Fruit fly (Drosophila melanogaster) whole organism, prepupa: ENCODE data around the gene S-Lap1.

Source experiments
- Blimp-1 ChIP-seq: fragments of 200-800 bp; sonication (Bioruptor generic); optimal IDR thresholded peaks from 3 replicates; lab custom pipeline; 2017; ENCODE audit warnings: missing biosample characterization, missing genetic modification characterization, mild to moderate bottlenecking, moderate library complexity, missing genetic modification reagents
- CG10631 ChIP-seq: fragments of 200-800 bp; sonication (Bioruptor generic); optimal IDR thresholded peaks from 2 replicates; lab custom pipeline; 2016; ENCODE audit warnings: missing biosample characterization, missing genetic modification characterization
- CG10669 ChIP-seq: fragments of 200-800 bp; sonication (Bioruptor generic); optimal IDR thresholded peaks from 3 replicates; lab custom pipeline; 2018; ENCODE audit warnings: missing biosample characterization, mild to moderate bottlenecking, missing genetic modification characterization, moderate library complexity
- CG11294 ChIP-seq: fragments of 200-800 bp; sonication (Bioruptor generic); IDR thresholded peaks from 2 replicates; pipeline ENCODE4 v1.3.6; 2022; ENCODE audit warnings: missing biosample characterization, missing genetic modification characterization
- CG11902 ChIP-seq: fragments of 200-800 bp; sonication (Bioruptor generic); optimal IDR thresholded peaks from 3 replicates; lab custom pipeline; 2016; ENCODE audit warnings: missing biosample characterization, missing genetic modification characterization
- CG15336 ChIP-seq: fragments of 200-800 bp; sonication (Bioruptor generic); IDR thresholded peaks from 2 replicates; pipeline ENCODE4 v1.3.6; 2022; ENCODE audit warnings: missing biosample characterization, missing genetic modification characterization
- CG1621 ChIP-seq: fragments of 200-800 bp; sonication (Bioruptor generic); optimal IDR thresholded peaks from 3 replicates; lab custom pipeline; 2018; ENCODE audit warnings: missing biosample characterization, mild to moderate bottlenecking, missing genetic modification characterization
- CG16779 ChIP-seq: fragments of 200-800 bp; sonication (Bioruptor generic); optimal IDR thresholded peaks from 3 replicates; lab custom pipeline; 2017; ENCODE audit warnings: missing biosample characterization, mild to moderate bottlenecking, missing genetic modification characterization
- CG34406 ChIP-seq: fragments of 200-800 bp; sonication (Bioruptor generic); optimal IDR thresholded peaks from 3 replicates; lab custom pipeline; 2016; ENCODE audit warnings: missing biosample characterization, missing genetic modification characterization
- CG3919 ChIP-seq: fragments of 200-800 bp; sonication (Bioruptor generic); optimal IDR thresholded peaks from 3 replicates; lab custom pipeline; 2016; ENCODE audit warnings: missing biosample characterization, missing genetic modification characterization
- CG4318 ChIP-seq: fragments of 200-800 bp; sonication (Bioruptor generic); optimal IDR thresholded peaks from 3 replicates; lab custom pipeline; 2017; ENCODE audit warnings: missing biosample characterization, mild to moderate bottlenecking, missing genetic modification characterization
- CG6276 ChIP-seq: fragments of 200-800 bp; sonication (Bioruptor generic); optimal IDR thresholded peaks from 2 replicates; lab custom pipeline; 2017; ENCODE audit warnings: missing biosample characterization, mild to moderate bottlenecking, missing genetic modification characterization
- CG6808 ChIP-seq: fragments of 200-800 bp; sonication (Bioruptor generic); optimal IDR thresholded peaks from 3 replicates; lab custom pipeline; 2017; ENCODE audit warnings: missing biosample characterization, missing genetic modification characterization, mild to moderate bottlenecking, moderate library complexity, missing genetic modification reagents
- CG6854 ChIP-seq: fragments of 200-800 bp; sonication (Bioruptor generic); optimal IDR thresholded peaks from 2 replicates; lab custom pipeline; 2017; ENCODE audit warnings: missing biosample characterization, mild to moderate bottlenecking, missing genetic modification characterization
- CG8319 ChIP-seq: fragments of 200-800 bp; sonication (Bioruptor generic); optimal IDR thresholded peaks from 3 replicates; lab custom pipeline; 2016; ENCODE audit warnings: missing biosample characterization, missing genetic modification characterization
- CG8632 ChIP-seq: fragments of 200-800 bp; sonication (Bioruptor generic); optimal IDR thresholded peaks from 3 replicates; lab custom pipeline; 2016; ENCODE audit warnings: missing biosample characterization, missing genetic modification characterization
- CG9139 ChIP-seq: fragments of 200-800 bp; sonication (Bioruptor generic); optimal IDR thresholded peaks from 3 replicates; lab custom pipeline; 2017; ENCODE audit warnings: missing biosample characterization, mild to moderate bottlenecking, missing genetic modification characterization
- Eip75B ChIP-seq: fragments of 200-800 bp; sonication (Bioruptor generic); optimal IDR thresholded peaks from 3 replicates; lab custom pipeline; 2016; ENCODE audit warnings: missing biosample characterization, missing genetic modification characterization
- Eip78C ChIP-seq: fragments of 200-800 bp; sonication (Bioruptor generic); peaks from one replicate; lab custom pipeline; 2016; ENCODE audit warnings: missing biosample characterization, missing genetic modification characterization
- Eip93F ChIP-seq: fragments of 200-800 bp; sonication (Bioruptor generic); optimal IDR thresholded peaks from 2 replicates; lab custom pipeline; 2016; ENCODE audit warnings: missing biosample characterization, mild to moderate bottlenecking, missing genetic modification characterization
- Ets21C ChIP-seq: fragments of 200-800 bp; sonication (Bioruptor generic); optimal IDR thresholded peaks from 3 replicates; lab custom pipeline; 2016; ENCODE audit warnings: missing biosample characterization, missing genetic modification characterization
- Hr38 ChIP-seq: sonication (Bioruptor generic); optimal IDR thresholded peaks from 2 replicates; lab custom pipeline; 2016; ENCODE audit warnings: missing biosample characterization, missing genetic modification characterization
- Hr39 ChIP-seq: fragments of 200-800 bp; sonication (Bioruptor generic); optimal IDR thresholded peaks from 2 replicates; lab custom pipeline; 2016; ENCODE audit warnings: missing biosample characterization, missing genetic modification characterization
- Hr4 ChIP-seq: fragments of 200-800 bp; sonication (Bioruptor generic); optimal IDR thresholded peaks from 3 replicates; lab custom pipeline; 2016; ENCODE audit warnings: missing biosample characterization, missing genetic modification characterization
- Lpt ChIP-seq: fragments of 200-800 bp; sonication (Bioruptor generic); optimal IDR thresholded peaks from 3 replicates; lab custom pipeline; 2016; ENCODE audit warnings: missing biosample characterization, missing genetic modification characterization
- Met ChIP-seq: fragments of 200-800 bp; sonication (Bioruptor generic); optimal IDR thresholded peaks from 3 replicates; lab custom pipeline; 2016; ENCODE audit warnings: missing biosample characterization, missing genetic modification characterization
- OdsH ChIP-seq: fragments of 200-800 bp; sonication (Bioruptor generic); optimal IDR thresholded peaks from 3 replicates; lab custom pipeline; 2016; ENCODE audit warnings: missing biosample characterization, missing genetic modification characterization
- Sox14 ChIP-seq: fragments of 200-800 bp; sonication (Bioruptor generic); optimal IDR thresholded peaks from 3 replicates; lab custom pipeline; 2016; ENCODE audit warnings: missing biosample characterization, missing genetic modification characterization
- Sox15 ChIP-seq: fragments of 200-800 bp; sonication (Bioruptor generic); optimal IDR thresholded peaks from 3 replicates; lab custom pipeline; 2016; ENCODE audit warnings: missing biosample characterization, missing genetic modification characterization
- achi ChIP-seq: fragments of 200-800 bp; sonication (Bioruptor generic); optimal IDR thresholded peaks from 3 replicates; lab custom pipeline; 2016; ENCODE audit warnings: missing biosample characterization, missing genetic modification characterization
- cyc ChIP-seq: fragments of 200-800 bp; sonication (Bioruptor generic); optimal IDR thresholded peaks from 3 replicates; lab custom pipeline; 2016; ENCODE audit warnings: missing biosample characterization, missing genetic modification characterization
- dac ChIP-seq: fragments of 200-800 bp; sonication (Bioruptor generic); optimal IDR thresholded peaks from 2 replicates; lab custom pipeline; 2017; ENCODE audit warnings: missing biosample characterization, mild to moderate bottlenecking, missing genetic modification characterization
- dsx ChIP-seq: fragments of 200-800 bp; optimal IDR thresholded peaks from 3 replicates; lab custom pipeline; 2019; ENCODE audit warnings: missing biosample characterization, mild to moderate bottlenecking, missing genetic modification characterization, moderate library complexity; ENCODE audit not compliant: poor library complexity, severe bottlenecking
- eg ChIP-seq: fragments of 200-800 bp; sonication (Bioruptor generic); IDR thresholded peaks from 3 replicates; pipeline ENCODE4 v1.3.6; 2022; ENCODE audit warnings: missing biosample characterization, missing genetic modification characterization
- fd59A ChIP-seq: fragments of 200-800 bp; sonication (Bioruptor generic); optimal IDR thresholded peaks from 2 replicates; lab custom pipeline; 2017; ENCODE audit warnings: missing biosample characterization, mild to moderate bottlenecking, missing genetic modification characterization, missing genetic modification reagents
- net ChIP-seq: fragments of 200-800 bp; sonication (Bioruptor generic); optimal IDR thresholded peaks from 3 replicates; lab custom pipeline; 2016; ENCODE audit warnings: missing biosample characterization, missing genetic modification characterization
- pdm3 ChIP-seq: fragments of 200-800 bp; sonication (Bioruptor generic); optimal IDR thresholded peaks from 3 replicates; lab custom pipeline; 2016; ENCODE audit warnings: missing biosample characterization, missing genetic modification characterization
- salr ChIP-seq, 2 experiments: fragments of 200-800 bp; sonication (Bioruptor generic); optimal IDR thresholded peaks; 3 replicates each; lab custom pipeline; 2016 to 2018; ENCODE audit warnings: missing biosample characterization in 2 of 2, missing genetic modification characterization in 2 of 2, mild to moderate bottlenecking in 1 of 2
- spab ChIP-seq: fragments of 200-800 bp; sonication (Bioruptor generic); optimal IDR thresholded peaks from 2 replicates; lab custom pipeline; 2017; ENCODE audit warnings: missing biosample characterization, mild to moderate bottlenecking, missing genetic modification characterization, missing genetic modification reagents
- svp ChIP-seq: fragments of 200-800 bp; sonication (Bioruptor generic); peaks from one replicate; lab custom pipeline; 2016; ENCODE audit warnings: missing biosample characterization, missing genetic modification characterization
- topi ChIP-seq: fragments of 200-800 bp; sonication (Bioruptor generic); optimal IDR thresholded peaks from 3 replicates; lab custom pipeline; 2016; ENCODE audit warnings: missing biosample characterization, missing genetic modification characterization
- vri ChIP-seq: fragments of 200-800 bp; sonication (Bioruptor generic); optimal IDR thresholded peaks from 3 replicates; lab custom pipeline; 2016; ENCODE audit warnings: missing biosample characterization, mild to moderate bottlenecking, missing genetic modification characterization

S-Lap1 gene

dm6 chr3L:8641049-8641448 lies 24.0 kb downstream of the S-Lap1 start (continued):
- TF ChIP-seq CG3919 (GFP tag; lab: Kevin White, UChicago) (peak; percentile 36), OdsH (GFP tag; lab: Kevin White, UChicago) (peak; percentile 40), CG6854 (GFP tag; lab: Kevin White, UChicago) (no peak), Sox15 (no peak), salr (GFP tag; optimal IDR thresholded peaks at IDR 0.05; lab: Kevin White, UChicago) (no peak), CG11902 (GFP tag; lab: Kevin White, UChicago) (no peak), CG6276 (no peak), svp (peak; percentile 56), cyc (no peak), CG11294 (GFP tag; lab: Robert Waterston, UW) (no peak), eg (GFP tag; lab: Robert Waterston, UW) (peak; percentile 42; the same call in 2 of the 3 replicates), Ets21C (GFP tag; lab: Kevin White, UChicago) (no peak), CG15336 (GFP tag; lab: Robert Waterston, UW) (peak; percentile 59), Hr38 (GFP tag; lab: Kevin White, UChicago) (no peak), topi (no peak), Sox14 (GFP tag; lab: Kevin White, UChicago) (no peak), Blimp-1 (peak; percentile 85), Hr4 (GFP tag; lab: Kevin White, UChicago) (peak; percentile 71), Lpt (no peak), CG16779 (no peak), net (GFP tag; lab: Kevin White, UChicago) (no peak), spab (no peak), Eip75B (GFP tag; lab: Kevin White, UChicago) (no peak)

- no peak for TF ChIP-seq CG11902 (GFP tag; lab: Kevin White, UChicago)
- no peak for TF ChIP-seq Met (GFP tag; lab: Kevin White, UChicago)
- no peak for TF ChIP-seq Hr39 (GFP tag; lab: Kevin White, UChicago)
- TF ChIP-seq CG10669 (GFP tag; lab: Kevin White, UChicago): no peak
- no peak for TF ChIP-seq Sox14 (GFP tag; lab: Kevin White, UChicago)
- no peak for TF ChIP-seq CG9139
- TF ChIP-seq vri (GFP tag; lab: Kevin White, UChicago): no peak
- no peak for TF ChIP-seq fd59A (GFP tag; lab: Kevin White, UChicago)
- TF ChIP-seq Blimp-1: no peak
- TF ChIP-seq Sox15: no peak
- no peak for TF ChIP-seq dsx (GFP tag; lab: Kevin White, UChicago)
- no peak for TF ChIP-seq CG8319 (GFP tag; lab: Kevin White, UChicago)
- no peak for TF ChIP-seq CG8632 (GFP tag; lab: Kevin White, UChicago)
- no peak for TF ChIP-seq CG4318
- no peak for TF ChIP-seq achi (GFP tag; lab: Kevin White, UChicago)
- no peak for TF ChIP-seq topi
- TF ChIP-seq CG6808 (GFP tag; lab: Kevin White, UChicago): no peak
- TF ChIP-seq CG6854 (GFP tag; lab: Kevin White, UChicago): no peak
- TF ChIP-seq Hr4 (GFP tag; lab: Kevin White, UChicago): no peak
Observed at dm6 chr3L:8643810-8644552, 26.9 kb downstream of the S-Lap1 start.

dm6 chr3L:8646821-8647220 lies 29.8 kb downstream of the S-Lap1 start, which contains the start of the genes CG13305 and Pex7:
Gene CG13305, minus strand, starts transcription at chr3L:8646822.
Gene Pex7, plus strand, starts transcription at chr3L:8647145.
- no peak for TF ChIP-seq Ets21C (GFP tag; lab: Kevin White, UChicago)
- TF ChIP-seq Eip75B (GFP tag; lab: Kevin White, UChicago): no peak
- TF ChIP-seq OdsH (GFP tag; lab: Kevin White, UChicago): no peak
- no peak for TF ChIP-seq pdm3 (GFP tag; lab: Kevin White, UChicago)
- no peak for TF ChIP-seq salr (GFP tag; optimal IDR thresholded peaks at IDR 0.05; lab: Kevin White, UChicago)
- TF ChIP-seq svp: no peak
- no peak for TF ChIP-seq CG11902 (GFP tag; lab: Kevin White, UChicago)
- no peak for TF ChIP-seq Eip78C
- TF ChIP-seq dac (GFP tag; lab: Kevin White, UChicago): no peak
- TF ChIP-seq CG8632 (GFP tag; lab: Kevin White, UChicago): no peak
- no peak for TF ChIP-seq Hr39 (GFP tag; lab: Kevin White, UChicago)
- TF ChIP-seq CG9139: no peak
- no peak for TF ChIP-seq Eip93F (GFP tag; lab: Kevin White, UChicago)
- TF ChIP-seq CG34406: no peak
- TF ChIP-seq CG10669 (GFP tag; lab: Kevin White, UChicago): no peak
- TF ChIP-seq dsx (GFP tag; lab: Kevin White, UChicago): no peak
- no peak for TF ChIP-seq Hr38 (GFP tag; lab: Kevin White, UChicago)
- TF ChIP-seq CG10631: no peak
- TF ChIP-seq CG1621 (tag; lab: Kevin White, UChicago): no peak
